Worm (Caenorhabditis elegans) whole organism, L4 larva: ENCODE results near the gene K09B11.4.

Source experiments
- dmd-8 ChIP-seq: fragments of 200-800 bp; sonication (Bioruptor generic); IDR thresholded peaks from 2 replicates; pipeline ENCODE4 v1.3.6; 2022; ENCODE audit warnings: missing genetic modification characterization, missing compliant biosample characterization
- nhr-28 ChIP-seq: fragments of 150-350 bp; optimal IDR thresholded peaks from 2 replicates; lab custom pipeline; 2014; ENCODE audit warnings: missing biosample characterization, missing genetic modification characterization

DNA sequence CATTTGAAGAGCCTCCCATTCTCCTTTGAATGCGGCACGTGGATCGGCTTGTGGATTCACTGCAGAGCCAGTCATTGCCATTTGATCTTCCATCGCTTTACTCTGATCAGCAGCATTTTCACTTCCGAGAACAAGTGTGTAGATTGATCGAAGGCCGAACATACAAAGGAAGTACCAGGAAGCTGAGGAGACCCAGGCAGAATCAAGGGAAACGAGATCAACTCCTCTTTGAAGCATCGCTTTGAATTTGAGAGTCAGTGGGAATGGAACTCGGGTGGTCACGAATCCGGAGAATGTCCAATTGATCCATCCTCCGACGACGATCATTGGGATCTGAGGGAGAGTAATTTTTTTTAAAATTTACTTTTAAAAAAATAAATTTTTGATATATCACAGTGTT is 48.8 kb upstream of the K09B11.4 start:
- TF ChIP-seq dmd-8 (GFP tag; lab: Robert Waterston, UW) (no peak), nhr-28 (tag; lab: Kevin White, UChicago) (no peak)
